Worm (Caenorhabditis elegans) whole organism, L3 larva: Measurements from ENCODE around the gene F47E1.4.

Experiments used
- R02D3.7 ChIP-seq: fragments of 150-350 bp; optimal IDR thresholded peaks from 2 replicates; lab custom pipeline; 2014; ENCODE audit warnings: missing biosample characterization, missing genetic modification characterization
- ZK546.5 ChIP-seq: sonication (generic microtip); optimal IDR thresholded peaks from 2 replicates; lab custom pipeline; 2017; ENCODE audit warnings: missing biosample characterization, missing genetic modification characterization
- aly-2 ChIP-seq: fragments of 150-350 bp; optimal IDR thresholded peaks from 2 replicates; lab custom pipeline; 2014; ENCODE audit warnings: missing biosample characterization, missing genetic modification characterization
- ama-1 ChIP-seq: fragments of 150-350 bp; optimal IDR thresholded peaks from 2 replicates; lab custom pipeline; 2018
- ceh-28 ChIP-seq: fragments of 150-350 bp; optimal IDR thresholded peaks from 2 replicates; lab custom pipeline; 2014; ENCODE audit warnings: missing biosample characterization, missing genetic modification reagents, missing genetic modification characterization
- ceh-82 ChIP-seq: fragments of 150-350 bp; optimal IDR thresholded peaks from 2 replicates; lab custom pipeline; 2014; ENCODE audit warnings: missing biosample characterization, missing genetic modification characterization
- daf-12 ChIP-seq: fragments of 150-350 bp; optimal IDR thresholded peaks from 2 replicates; lab custom pipeline; 2014; ENCODE audit warnings: missing biosample characterization, missing genetic modification reagents, missing genetic modification characterization
- egl-5 ChIP-seq: fragments of 150-350 bp; optimal IDR thresholded peaks from 2 replicates; lab custom pipeline; 2017; ENCODE audit warnings: missing biosample characterization, missing genetic modification reagents, missing genetic modification characterization, inconsistent platforms
- elt-1 ChIP-seq: fragments of 150-350 bp; optimal IDR thresholded peaks from 2 replicates; lab custom pipeline; 2014; ENCODE audit warnings: missing biosample characterization, missing genetic modification characterization
- elt-2 ChIP-seq: sonication (generic microtip); optimal IDR thresholded peaks from 2 replicates; lab custom pipeline; 2016; ENCODE audit warnings: missing genetic modification reagents, mild to moderate bottlenecking, missing genetic modification characterization, missing compliant biosample characterization
- elt-3 ChIP-seq, 3 experiments: fragments of 150-350 bp in 1 of 3; sonication (generic microtip) in 2 of 3; optimal IDR thresholded peaks; 2 replicates in 2 of 3; 4 replicates in 1 of 3; lab custom pipeline; 2014 to 2017; ENCODE audit warnings: missing biosample characterization in 3 of 3, missing genetic modification characterization in 3 of 3
- fkh-10 ChIP-seq: sonication (generic microtip); optimal IDR thresholded peaks from 2 replicates; lab custom pipeline; 2017; ENCODE audit warnings: missing biosample characterization, missing genetic modification reagents, missing genetic modification characterization
- fkh-2 ChIP-seq: fragments of 150-350 bp; optimal IDR thresholded peaks from 2 replicates; lab custom pipeline; 2014; ENCODE audit warnings: missing biosample characterization, missing genetic modification reagents, missing genetic modification characterization
- fos-1 ChIP-seq: fragments of 150-350 bp; optimal IDR thresholded peaks from 2 replicates; lab custom pipeline; 2014; ENCODE audit warnings: missing biosample characterization, missing genetic modification characterization
- hmg-11 ChIP-seq: sonication (generic microtip); optimal IDR thresholded peaks from 2 replicates; lab custom pipeline; 2016; ENCODE audit warnings: missing genetic modification characterization, missing compliant biosample characterization
- lin-15B ChIP-seq: fragments of 150-350 bp; optimal IDR thresholded peaks from 2 replicates; lab custom pipeline; 2014; ENCODE audit warnings: missing biosample characterization, missing genetic modification characterization
- lin-39 ChIP-seq: fragments of 150-350 bp; optimal IDR thresholded peaks from 2 replicates; lab custom pipeline; 2018; ENCODE audit warnings: missing biosample characterization, missing genetic modification reagents, missing genetic modification characterization
- lsy-12 ChIP-seq: sonication (generic microtip); optimal IDR thresholded peaks from 2 replicates; lab custom pipeline; 2016; ENCODE audit warnings: mild to moderate bottlenecking, missing genetic modification characterization, missing compliant biosample characterization
- mdl-1 ChIP-seq: fragments of 150-350 bp; optimal IDR thresholded peaks from 2 replicates; lab custom pipeline; 2014; ENCODE audit warnings: missing biosample characterization, missing genetic modification characterization
- nfya-1 ChIP-seq: sonication (generic microtip); optimal IDR thresholded peaks from 2 replicates; lab custom pipeline; 2017; ENCODE audit warnings: missing genetic modification characterization, mild to moderate bottlenecking, missing compliant biosample characterization, antibody characterized with exemption, moderate library complexity; ENCODE audit not compliant: insufficient read depth
- nhr-12 ChIP-seq: fragments of 150-350 bp; optimal IDR thresholded peaks from 2 replicates; lab custom pipeline; 2014; ENCODE audit warnings: missing biosample characterization, missing genetic modification characterization
- nhr-25 ChIP-seq: sonication (generic microtip); optimal IDR thresholded peaks from 2 replicates; lab custom pipeline; 2017; ENCODE audit warnings: missing biosample characterization, missing genetic modification characterization
- nhr-28 ChIP-seq: fragments of 150-350 bp; optimal IDR thresholded peaks from 2 replicates; lab custom pipeline; 2014; ENCODE audit warnings: missing biosample characterization, missing genetic modification characterization
- nhr-43 ChIP-seq: sonication (generic microtip); optimal IDR thresholded peaks from 2 replicates; lab custom pipeline; 2016; ENCODE audit warnings: mild to moderate bottlenecking, missing genetic modification characterization, missing compliant biosample characterization; ENCODE audit not compliant: poor library complexity, severe bottlenecking
- nhr-67 ChIP-seq: fragments of 150-350 bp; optimal IDR thresholded peaks from 2 replicates; lab custom pipeline; 2014; ENCODE audit warnings: missing biosample characterization, missing genetic modification characterization
- nhr-76 ChIP-seq: fragments of 150-350 bp; sonication (generic microtip); optimal IDR thresholded peaks from 5 replicates; lab custom pipeline; 2014; ENCODE audit warnings: missing biosample characterization, missing genetic modification characterization
- pha-4 ChIP-seq: fragments of 150-350 bp; optimal IDR thresholded peaks from 2 replicates; lab custom pipeline; 2014; ENCODE audit warnings: missing biosample characterization, missing genetic modification reagents, missing genetic modification characterization
- pqm-1 ChIP-seq: fragments of 150-350 bp; optimal IDR thresholded peaks from 2 replicates; lab custom pipeline; 2017; ENCODE audit warnings: missing biosample characterization, missing genetic modification characterization, inconsistent platforms
- snpc-4 ChIP-seq: fragments of 150-350 bp; optimal IDR thresholded peaks from 2 replicates; lab custom pipeline; 2014; ENCODE audit warnings: missing biosample characterization, missing genetic modification characterization
- unc-62 ChIP-seq: fragments of 150-350 bp; sonication (generic microtip); optimal IDR thresholded peaks from 4 replicates; lab custom pipeline; 2014; ENCODE audit warnings: missing biosample characterization, missing genetic modification reagents, missing genetic modification characterization
- zag-1 ChIP-seq: fragments of 150-350 bp; optimal IDR thresholded peaks from 2 replicates; lab custom pipeline; 2014; ENCODE audit warnings: missing biosample characterization, missing genetic modification characterization

F47E1.4 gene

DNA sequence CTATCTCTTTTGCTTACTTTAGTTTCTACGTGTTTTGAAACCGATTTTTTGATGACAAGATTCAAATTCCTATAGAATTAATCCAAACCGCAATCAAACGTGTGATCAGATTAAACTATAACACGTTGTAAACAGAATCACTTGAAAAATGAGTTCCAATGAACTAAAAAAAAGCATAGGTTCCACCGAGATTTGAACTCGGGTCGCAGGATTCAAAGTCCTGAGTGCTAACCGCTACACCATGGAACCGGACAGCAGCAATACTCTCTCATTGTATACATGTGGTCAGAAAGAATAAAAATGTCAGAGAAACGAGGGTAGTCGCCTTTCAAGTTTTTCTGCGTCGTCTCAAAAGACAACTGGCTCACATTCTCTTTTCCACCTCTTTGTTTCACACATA lies 28.8 kb downstream of the F47E1.4 start (continued):
- no peak for TF ChIP-seq fkh-2 (tag; lab: Kevin White, UChicago)
- TF ChIP-seq nhr-76 = no peak
- TF ChIP-seq ZK546.5 (tag; lab: Kevin White, UChicago) = no peak
- no peak for TF ChIP-seq aly-2
- no peak for TF ChIP-seq unc-62 (GFP tag; lab: Kevin White, UChicago)

DNA sequence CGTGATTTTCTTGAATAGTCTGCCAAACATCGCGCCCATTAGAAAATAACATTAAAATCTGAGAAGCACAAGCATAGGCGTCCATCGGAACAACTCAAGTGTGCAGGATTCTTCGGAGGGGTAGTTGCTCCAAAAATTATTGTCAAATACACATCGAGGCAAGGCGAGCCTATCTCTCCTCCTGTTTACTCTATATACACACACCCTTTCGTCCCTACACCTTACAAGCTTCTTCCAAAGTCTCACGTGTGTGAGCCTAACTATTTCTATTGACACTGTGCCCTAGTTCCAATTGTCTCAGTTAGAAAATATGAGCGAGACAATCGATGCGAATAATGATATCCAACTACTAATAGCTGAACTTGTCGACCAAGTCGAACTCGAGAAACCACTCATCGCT lies 29.2 kb downstream of the F47E1.4 start:
- TF ChIP-seq pha-4 (tag; lab: Kevin White, UChicago) (peak; percentile 85), snpc-4 (tag; lab: Kevin White, UChicago) (no peak)

DNA sequence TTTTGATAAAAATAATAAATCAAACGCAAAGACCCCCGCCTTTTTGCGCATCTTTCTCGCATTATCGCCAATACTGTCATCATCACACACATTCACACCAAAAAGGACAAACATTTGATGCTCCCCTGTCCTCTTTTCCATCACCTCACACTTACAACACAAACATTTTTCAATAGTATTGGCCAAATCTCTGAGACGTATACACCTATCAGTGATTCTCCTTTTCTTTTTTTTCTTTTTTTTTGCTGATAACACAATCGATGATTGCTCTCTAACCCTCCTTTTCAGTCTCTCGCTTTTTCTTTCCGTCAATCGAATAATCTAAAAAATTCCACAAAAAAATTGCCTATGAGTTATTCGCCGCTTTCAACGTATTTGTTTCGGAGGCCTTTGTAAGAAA lies 34.2 kb downstream of the F47E1.4 start:
- TF ChIP-seq pha-4 (tag; lab: Kevin White, UChicago) = peak; percentile 56
- no peak for TF ChIP-seq unc-62 (GFP tag; lab: Kevin White, UChicago)
- TF ChIP-seq mdl-1 (tag; lab: Kevin White, UChicago) = no peak
- peak; percentile 87 for TF ChIP-seq elt-2 (tag; lab: Kevin White, UChicago)
- TF ChIP-seq lsy-12 = no peak
- TF ChIP-seq R02D3.7 (tag; lab: Kevin White, UChicago) = no peak
- TF ChIP-seq pqm-1 (tag; lab: Kevin White, UChicago) = peak; percentile 78

DNA sequence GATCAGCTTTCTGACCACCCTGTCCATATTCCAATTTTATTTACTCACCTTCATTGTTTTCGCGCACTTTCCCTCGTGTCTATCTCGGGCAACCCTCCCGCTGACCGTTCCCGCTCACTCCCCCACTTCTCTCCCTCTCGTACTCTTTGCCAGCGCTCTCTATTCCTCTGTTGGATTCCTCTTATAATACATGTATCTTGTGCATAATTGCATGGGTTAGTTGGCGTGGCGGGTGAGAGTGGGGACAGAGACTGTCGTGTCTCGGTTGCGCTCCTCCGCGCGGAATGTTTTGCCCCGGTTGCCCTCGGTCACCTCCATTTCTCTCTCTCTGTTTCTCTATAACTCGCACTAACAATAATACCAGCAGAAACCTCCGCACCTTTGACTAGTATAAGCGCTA lies 39.5 kb downstream of the F47E1.4 start:
- TF ChIP-seq lin-39 (tag; lab: Kevin White, UChicago) (no peak), nhr-25 (tag; lab: Kevin White, UChicago) (peak; percentile 50), lsy-12 (no peak)

DNA sequence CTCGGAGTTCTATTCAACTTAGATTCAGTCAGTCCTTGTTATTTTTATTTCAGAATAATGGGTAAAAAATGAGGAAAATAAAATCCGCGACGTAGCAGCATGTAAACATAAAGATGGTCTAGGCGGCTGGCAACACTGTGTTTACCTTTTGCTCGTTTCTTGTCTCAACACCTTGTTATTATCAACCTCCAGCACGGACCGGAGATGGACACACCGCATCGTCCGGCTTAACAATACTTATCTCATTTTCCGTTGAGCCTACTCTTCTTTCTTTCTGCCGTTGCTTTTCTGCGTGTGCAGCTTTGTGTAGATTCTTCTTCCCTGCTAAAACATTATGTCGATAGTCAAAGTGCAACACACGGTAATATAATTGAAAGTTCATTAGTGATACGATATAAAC lies 40.4 kb downstream of the F47E1.4 start:
- TF ChIP-seq pha-4 (tag; lab: Kevin White, UChicago) (peak; percentile 49), lin-15B (no peak)

DNA sequence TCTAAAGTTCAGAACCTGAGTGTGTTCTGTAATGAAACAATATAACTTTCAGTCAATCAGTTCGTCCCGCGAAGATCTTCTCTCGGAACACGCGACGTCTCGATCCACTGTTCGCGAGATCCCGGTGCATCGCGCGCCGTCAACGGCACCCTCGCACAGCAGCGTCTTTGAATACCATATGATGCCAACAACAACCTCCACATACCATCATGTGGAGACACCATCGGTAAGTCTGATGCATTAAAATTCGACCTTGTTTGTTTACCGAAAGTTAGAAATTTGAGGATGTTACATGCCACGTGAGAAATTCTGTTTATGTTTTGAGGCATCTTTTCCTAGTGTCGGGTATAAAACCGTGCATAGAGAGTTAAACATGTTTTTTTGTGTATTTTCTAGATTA lies 41.0 kb downstream of the F47E1.4 start:
- no peak for TF ChIP-seq fos-1 (tag; lab: Kevin White, UChicago)
- TF ChIP-seq snpc-4 (tag; lab: Kevin White, UChicago) = no peak

DNA sequence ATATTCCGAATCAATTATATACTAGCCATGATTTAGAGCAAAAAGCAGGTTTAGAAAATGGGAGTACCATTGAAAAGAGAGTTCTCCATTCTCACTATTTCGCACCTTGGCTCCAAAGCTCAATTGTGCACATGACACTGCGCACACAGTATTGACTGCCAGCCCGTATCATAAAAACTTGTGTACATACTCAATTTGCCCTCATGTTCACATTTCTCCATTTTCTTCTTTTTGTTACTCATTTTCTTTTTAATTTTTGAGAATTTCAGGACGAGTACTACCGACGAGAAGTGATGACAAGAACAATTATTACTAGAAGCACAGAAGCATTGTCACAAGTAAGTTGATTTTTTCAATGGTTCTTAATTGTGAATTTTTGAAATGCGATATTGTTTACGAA lies 41.8 kb downstream of the F47E1.4 start:
- TF ChIP-seq nhr-12 (no peak), nhr-43 (tag; lab: Kevin White, UChicago) (no peak), lsy-12 (no peak), zag-1 (tag; lab: Kevin White, UChicago) (no peak), pha-4 (tag; lab: Kevin White, UChicago) (peak; percentile 83), hmg-11 (tag; lab: Kevin White, UChicago) (no peak), pqm-1 (tag; lab: Kevin White, UChicago) (peak; percentile 49)

DNA sequence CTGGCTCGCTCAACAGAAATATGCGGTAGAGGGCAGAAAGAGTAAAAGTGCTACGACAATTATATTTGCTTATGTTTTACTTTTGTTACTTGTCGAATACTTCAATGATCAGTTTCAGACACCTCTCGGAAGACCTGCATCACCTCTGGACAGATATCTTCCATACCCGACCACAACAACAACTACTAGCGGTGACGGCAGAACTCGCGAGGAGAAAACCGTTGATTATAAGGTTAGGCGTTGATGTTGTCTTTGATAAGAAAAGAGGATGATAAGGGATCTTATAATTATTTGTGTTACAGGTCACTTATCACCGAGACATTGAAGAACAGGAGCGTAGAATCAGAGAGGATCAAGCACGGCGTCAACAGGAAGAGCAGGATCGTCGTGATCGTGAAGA lies 42.5 kb downstream of the F47E1.4 start:
- TF ChIP-seq ceh-82 (tag; lab: Kevin White, UChicago) (no peak), unc-62 (GFP tag; lab: Kevin White, UChicago) (no peak), aly-2 (no peak), nhr-76 (no peak), daf-12 (tag; lab: Kevin White, UChicago) (no peak), nhr-28 (no peak), nhr-67 (tag; lab: Kevin White, UChicago) (no peak), ama-1 (lab: Kevin White, UChicago) (no peak), egl-5 (tag; lab: Kevin White, UChicago) (no peak), elt-2 (tag; lab: Kevin White, UChicago) (peak; percentile 48), pqm-1 (tag; lab: Kevin White, UChicago) (peak; percentile 12), nfya-1 (tag; lab: Kevin White, UChicago) (no peak), fkh-10 (no peak), elt-1 (tag; lab: Kevin White, UChicago) (no peak), ceh-28 (tag; lab: Kevin White, UChicago) (no peak), hmg-11 (tag; lab: Kevin White, UChicago) (no peak), elt-3 (tag; optimal IDR thresholded peaks at IDR 0.05; lab: Kevin White, UChicago) (no peak)
